Worm (Caenorhabditis elegans) whole organism, L1 larva: ENCODE data around the gene hlh-1.
A peak's percentile ranks its signal among the peaks of the same experiment; 100 is the strongest.

Experiments used
- F16B12.6 ChIP-seq: fragments of 150-350 bp; optimal IDR thresholded peaks from 2 replicates; lab custom pipeline; 2014; ENCODE audit warnings: missing biosample characterization, missing genetic modification characterization
- aha-1 ChIP-seq: fragments of 150-350 bp; optimal IDR thresholded peaks from 2 replicates; lab custom pipeline; 2014; ENCODE audit warnings: missing biosample characterization, missing genetic modification characterization
- alr-1 ChIP-seq: fragments of 200-800 bp; sonication (Bioruptor generic); optimal IDR thresholded peaks from 2 replicates; lab custom pipeline; 2018; ENCODE audit warnings: borderline replicate concordance, mild to moderate bottlenecking, missing genetic modification characterization, missing compliant biosample characterization
- blmp-1 ChIP-seq: fragments of 150-350 bp; optimal IDR thresholded peaks from 2 replicates; lab custom pipeline; 2014; ENCODE audit warnings: missing biosample characterization, missing genetic modification characterization
- ceh-88 ChIP-seq: fragments of 200-800 bp; sonication (Bioruptor generic); IDR thresholded peaks from 2 replicates; pipeline ENCODE4 v1.3.6; 2022; ENCODE audit warnings: missing genetic modification characterization, missing compliant biosample characterization
- dpl-1 ChIP-seq, 3 experiments: fragments of 150-350 bp in 2 of 3; sonication (generic microtip) in 1 of 3; optimal IDR thresholded peaks; 2 replicates each; lab custom pipeline; 2014 to 2017; ENCODE audit warnings: missing biosample characterization in 3 of 3, missing genetic modification characterization in 3 of 3, missing genetic modification reagents in 3 of 3
- dsc-1 ChIP-seq: sonication (generic microtip); optimal IDR thresholded peaks from 2 replicates; lab custom pipeline; 2016; ENCODE audit warnings: mild to moderate bottlenecking, missing genetic modification characterization, missing compliant biosample characterization
- efl-1 ChIP-seq, 4 experiments: fragments of 150-350 bp; optimal IDR thresholded peaks in 3 of 4; peaks in 1 of 4; 1 replicate in 1 of 4; 2 replicates in 3 of 4; lab custom pipeline; 2014; ENCODE audit warnings: missing biosample characterization in 2 of 4, missing genetic modification characterization in 2 of 4, missing genetic modification reagents in 2 of 4
- efl-3 ChIP-seq: fragments of 200-800 bp; sonication (Bioruptor generic); optimal IDR thresholded peaks from 2 replicates; lab custom pipeline; 2018; ENCODE audit warnings: mild to moderate bottlenecking, missing genetic modification characterization, missing compliant biosample characterization
- egl-27 ChIP-seq, 2 experiments: fragments of 150-350 bp in 1 of 2; sonication (generic microtip); optimal IDR thresholded peaks; 3 replicates each; lab custom pipeline; 2017 to 2018; ENCODE audit warnings: missing biosample characterization in 2 of 2, missing genetic modification characterization in 2 of 2, missing genetic modification reagents in 2 of 2
- elt-2 ChIP-seq: sonication (generic microtip); optimal IDR thresholded peaks from 2 replicates; lab custom pipeline; 2016; ENCODE audit warnings: missing genetic modification characterization, mild to moderate bottlenecking, inconsistent platforms, missing compliant biosample characterization, missing genetic modification reagents
- elt-3 ChIP-seq, 6 experiments: fragments of 150-350 bp in 1 of 6; sonication (generic microtip); optimal IDR thresholded peaks; 2 replicates each; lab custom pipeline; 2017 to 2018; ENCODE audit warnings: missing biosample characterization in 6 of 6, missing genetic modification characterization in 6 of 6, inconsistent platforms in 1 of 6
- fkh-8 ChIP-seq: sonication (generic microtip); optimal IDR thresholded peaks from 2 replicates; lab custom pipeline; 2016; ENCODE audit warnings: mild to moderate bottlenecking, missing genetic modification characterization, missing compliant biosample characterization
- fos-1 ChIP-seq: fragments of 150-350 bp; optimal IDR thresholded peaks from 2 replicates; lab custom pipeline; 2014; ENCODE audit warnings: missing biosample characterization, missing genetic modification characterization
- grh-1 ChIP-seq: fragments of 200-800 bp; sonication (Bioruptor generic); IDR thresholded peaks from 2 replicates; pipeline ENCODE4 v1.3.6; 2022; ENCODE audit warnings: missing genetic modification reagents, missing genetic modification characterization, missing compliant biosample characterization
- hlh-4 ChIP-seq: sonication (generic microtip); optimal IDR thresholded peaks from 2 replicates; lab custom pipeline; 2016; ENCODE audit warnings: mild to moderate bottlenecking, missing genetic modification characterization, missing compliant biosample characterization
- lin-14 ChIP-seq: fragments of 200-800 bp; sonication (Bioruptor generic); optimal IDR thresholded peaks from 2 replicates; lab custom pipeline; 2018; ENCODE audit warnings: mild to moderate bottlenecking, missing genetic modification characterization, moderate library complexity, missing compliant biosample characterization
- lin-35 ChIP-seq, 2 experiments: fragments of 150-350 bp; optimal IDR thresholded peaks; 2 replicates each; lab custom pipeline; 2014; ENCODE audit warnings: missing biosample characterization in 2 of 2, missing genetic modification characterization in 2 of 2, missing genetic modification reagents in 2 of 2
- lir-3 ChIP-seq: sonication (generic microtip); optimal IDR thresholded peaks from 2 replicates; lab custom pipeline; 2016; ENCODE audit warnings: mild to moderate bottlenecking, missing genetic modification characterization, moderate library complexity, missing compliant biosample characterization; ENCODE audit not compliant: poor library complexity
- mdl-1 ChIP-seq, 2 experiments: fragments of 150-350 bp; optimal IDR thresholded peaks; 2 replicates each; lab custom pipeline; 2014 to 2017; ENCODE audit warnings: missing biosample characterization in 2 of 2, missing genetic modification characterization in 2 of 2, inconsistent platforms in 1 of 2
- mef-2 ChIP-seq: fragments of 150-350 bp; optimal IDR thresholded peaks from 2 replicates; lab custom pipeline; 2014; ENCODE audit warnings: missing biosample characterization, missing genetic modification characterization
- mep-1 ChIP-seq: fragments of 150-350 bp; optimal IDR thresholded peaks from 2 replicates; lab custom pipeline; 2014; ENCODE audit warnings: missing biosample characterization, missing genetic modification characterization
- nhr-11 ChIP-seq: fragments of 150-350 bp; optimal IDR thresholded peaks from 2 replicates; lab custom pipeline; 2014; ENCODE audit warnings: missing biosample characterization, missing genetic modification characterization
- nhr-19 ChIP-seq: fragments of 200-800 bp; sonication (Bioruptor generic); conservative IDR thresholded peaks from 2 replicates; pipeline ENCODE4 v1.3.6; 2022; ENCODE audit warnings: missing genetic modification characterization, missing compliant biosample characterization
- nhr-237 ChIP-seq: fragments of 150-350 bp; optimal IDR thresholded peaks from 2 replicates; lab custom pipeline; 2014; ENCODE audit warnings: missing biosample characterization, missing genetic modification characterization
- nhr-28 ChIP-seq: fragments of 150-350 bp; optimal IDR thresholded peaks from 2 replicates; lab custom pipeline; 2014; ENCODE audit warnings: missing biosample characterization, missing genetic modification characterization
- nhr-85 ChIP-seq: sonication (generic microtip); peaks from one replicate; lab custom pipeline; 2016; ENCODE audit warnings: missing genetic modification characterization, inconsistent platforms, missing compliant biosample characterization
- nhr-90 ChIP-seq: sonication (generic microtip); optimal IDR thresholded peaks from 2 replicates; lab custom pipeline; 2016; ENCODE audit warnings: mild to moderate bottlenecking, missing genetic modification characterization, missing compliant biosample characterization; ENCODE audit not compliant: poor library complexity
- pqm-1 ChIP-seq: sonication (generic microtip); optimal IDR thresholded peaks from 3 replicates; lab custom pipeline; 2017; ENCODE audit warnings: missing biosample characterization, missing genetic modification characterization
- rnt-1 ChIP-seq: sonication (generic microtip); optimal IDR thresholded peaks from 2 replicates; lab custom pipeline; 2016; ENCODE audit warnings: mild to moderate bottlenecking, missing genetic modification characterization, moderate library complexity, missing compliant biosample characterization
- skn-1 ChIP-seq: fragments of 150-350 bp; optimal IDR thresholded peaks from 2 replicates; lab custom pipeline; 2014; ENCODE audit warnings: missing biosample characterization, missing genetic modification characterization
- snpc-4 ChIP-seq: fragments of 150-350 bp; optimal IDR thresholded peaks from 2 replicates; lab custom pipeline; 2014; ENCODE audit warnings: missing biosample characterization, missing genetic modification characterization
- snu-23 ChIP-seq: sonication (generic microtip); optimal IDR thresholded peaks from 2 replicates; lab custom pipeline; 2016; ENCODE audit warnings: missing genetic modification characterization, missing compliant biosample characterization
- sox-4 ChIP-seq: sonication (generic microtip); optimal IDR thresholded peaks from 2 replicates; lab custom pipeline; 2016; ENCODE audit warnings: missing genetic modification characterization, missing compliant biosample characterization
- sptf-1 ChIP-seq: fragments of 150-350 bp; optimal IDR thresholded peaks from 2 replicates; lab custom pipeline; 2014; ENCODE audit warnings: missing biosample characterization, missing genetic modification characterization
- zag-1 ChIP-seq: fragments of 150-350 bp; optimal IDR thresholded peaks from 2 replicates; lab custom pipeline; 2014; ENCODE audit warnings: missing biosample characterization, missing genetic modification characterization
- ztf-11 ChIP-seq, 2 experiments: sonication (generic microtip); optimal IDR thresholded peaks; 2 replicates each; lab custom pipeline; 2016 to 2017; ENCODE audit warnings: missing genetic modification characterization in 2 of 2, missing biosample characterization in 1 of 2, missing compliant biosample characterization in 1 of 2

hlh-1 gene

ce11 chrII:4565205-4565604 lies 46.8 kb downstream of the hlh-1 start:
- TF ChIP-seq zag-1 (tag; lab: Kevin White, UChicago) (no peak), elt-2 (peak; percentile 39)
- TF ChIP-seq, all 84 proteins: peak for 1

- TF ChIP-seq mdl-1 (tag; optimal IDR thresholded peaks at IDR 0.05; lab: Kevin White, UChicago) = no peak
- TF ChIP-seq snpc-4 (tag; lab: Kevin White, UChicago) = no peak
- no peak for TF ChIP-seq efl-1 (optimal IDR thresholded peaks at IDR 0.05; lab: Kevin White, UChicago)
- TF ChIP-seq efl-1 (GFP tag; optimal IDR thresholded peaks at IDR 0.05 in 1 of 2; lab: Kevin White, UChicago) = no peak
- no peak for TF ChIP-seq blmp-1 (tag; lab: Kevin White, UChicago)
- no peak for TF ChIP-seq mep-1 (tag; lab: Kevin White, UChicago)
- TF ChIP-seq elt-2 = no peak
- TF ChIP-seq sox-4 (tag; lab: Kevin White, UChicago) = no peak
- no peak for TF ChIP-seq dpl-1 (GFP tag; optimal IDR thresholded peaks at IDR 0.05; lab: Kevin White, UChicago)
- no peak for TF ChIP-seq nhr-90 (tag; lab: Kevin White, UChicago)
- TF ChIP-seq F16B12.6 (tag; lab: Kevin White, UChicago) = no peak
- no peak for TF ChIP-seq nhr-19 (GFP tag; lab: Robert Waterston, UW)
- TF ChIP-seq nhr-28 (tag; lab: Kevin White, UChicago) = no peak
- TF ChIP-seq grh-1 = no peak
- TF ChIP-seq alr-1 (tag; lab: Kevin White, UChicago) = no peak
- no peak for TF ChIP-seq mef-2
- TF ChIP-seq fkh-8 (tag; lab: Kevin White, UChicago) = no peak
- no peak for TF ChIP-seq egl-27 (tag; optimal IDR thresholded peaks at IDR 0.05; lab: Kevin White, UChicago)
These were observed 47.9 kb downstream of the hlh-1 start for ce11 chrII:4566237-4566636.

- no peak for TF ChIP-seq elt-2
- no peak for TF ChIP-seq dsc-1 (tag; lab: Kevin White, UChicago)
- TF ChIP-seq sox-4 (tag; lab: Kevin White, UChicago) = no peak
- TF ChIP-seq nhr-85 (tag; lab: Kevin White, UChicago) = no peak
- TF ChIP-seq F16B12.6 (tag; lab: Kevin White, UChicago) = no peak
- no peak for TF ChIP-seq skn-1 (tag; lab: Kevin White, UChicago)
- TF ChIP-seq ceh-88 = no peak
- no peak for TF ChIP-seq nhr-237
- TF ChIP-seq rnt-1 (tag; lab: Kevin White, UChicago) = peak; percentile 20
- TF ChIP-seq efl-1 (optimal IDR thresholded peaks at IDR 0.05; lab: Kevin White, UChicago) = no peak
- TF ChIP-seq efl-1 (GFP tag; optimal IDR thresholded peaks at IDR 0.05 in 1 of 2; lab: Kevin White, UChicago) = peak in 1 of 2 experiments; percentile 63
- peak; percentile 9 for TF ChIP-seq lin-14 (GFP tag; lab: Kevin White, UChicago)
- no peak for TF ChIP-seq hlh-4 (tag; lab: Kevin White, UChicago)
- no peak for TF ChIP-seq lir-3 (tag; lab: Kevin White, UChicago)
- TF ChIP-seq nhr-11 (tag; lab: Kevin White, UChicago) = no peak
- TF ChIP-seq nhr-90 (tag; lab: Kevin White, UChicago) = no peak
- TF ChIP-seq efl-3 (GFP tag; lab: Kevin White, UChicago) = no peak
- no peak for TF ChIP-seq ztf-11 (tag; optimal IDR thresholded peaks at IDR 0.05; lab: Kevin White, UChicago)
- TF ChIP-seq blmp-1 (tag; lab: Kevin White, UChicago) = peak; percentile 5
- no peak for TF ChIP-seq sptf-1 (tag; lab: Kevin White, UChicago)
- TF ChIP-seq lin-35 (GFP tag; optimal IDR thresholded peaks at IDR 0.05; lab: Kevin White, UChicago) = no peak
- TF ChIP-seq elt-3 (tag; optimal IDR thresholded peaks at IDR 0.05; lab: Kevin White, UChicago) = no peak
- no peak for TF ChIP-seq fos-1 (tag; lab: Kevin White, UChicago)
- no peak for TF ChIP-seq pqm-1 (tag; lab: Kevin White, UChicago)
- no peak for TF ChIP-seq fkh-8 (tag; lab: Kevin White, UChicago)
These were observed 52.7 kb downstream of the hlh-1 start for ce11 chrII:4571112-4571511.

- no peak for TF ChIP-seq alr-1 (tag; lab: Kevin White, UChicago)
- TF ChIP-seq aha-1 (tag; lab: Kevin White, UChicago) = no peak
- TF ChIP-seq snu-23 (GFP tag; lab: Kevin White, UChicago) = no peak
- no peak for TF ChIP-seq efl-1 (optimal IDR thresholded peaks at IDR 0.05; lab: Kevin White, UChicago)
- TF ChIP-seq efl-1 (GFP tag; optimal IDR thresholded peaks at IDR 0.05 in 1 of 2; lab: Kevin White, UChicago) = peak in 1 of 2 experiments; percentile 70
- TF ChIP-seq, all 84 proteins: peak for 1
These were observed 53.5 kb downstream of the hlh-1 start, which contains the start of gene vab-1 for ce11 chrII:4571868-4572267. Gene vab-1, plus strand, starts transcription at chrII:4572000.
